Fruit fly (Drosophila melanogaster): ENCODE results near the gene sordd2.

- TF ChIP-seq CG8478 (optimal IDR thresholded peaks at IDR 0.05) (no peak), CTCF (optimal IDR thresholded peaks at IDR 0.05) (no peak)
These were observed 18.9 kb upstream of the sordd2 start for dm6 chrX:15817823-15818222.

All from S2 (cell line).